Fruit fly (Drosophila melanogaster) whole organism, wandering third instar larva: ENCODE measurements around the gene CG14852.

ENCODE experiments used
- Abd-B ChIP-seq: fragments of >200 bp; optimal IDR thresholded peaks from 2 replicates; lab custom pipeline; 2017; ENCODE audit warnings: missing biosample characterization, missing genetic modification characterization
- br ChIP-seq: fragments of 200-800 bp; sonication (Bioruptor generic); optimal IDR thresholded peaks from 2 replicates; lab custom pipeline; 2016; ENCODE audit warnings: missing biosample characterization, missing genetic modification characterization
- pan ChIP-seq: fragments of >200 bp; optimal IDR thresholded peaks from 2 replicates; lab custom pipeline; 2017

- TF ChIP-seq Abd-B (GFP tag; lab: Kevin White, UChicago) (no peak), br (no peak), pan (lab: Kevin White, UChicago) (no peak)
Measured at dm6 chr3R:14555021-14555420, 10.7 kb upstream of the CG14852 start.
